Worm (Caenorhabditis elegans): Measurements from ENCODE around the gene hda-1.

DNA sequence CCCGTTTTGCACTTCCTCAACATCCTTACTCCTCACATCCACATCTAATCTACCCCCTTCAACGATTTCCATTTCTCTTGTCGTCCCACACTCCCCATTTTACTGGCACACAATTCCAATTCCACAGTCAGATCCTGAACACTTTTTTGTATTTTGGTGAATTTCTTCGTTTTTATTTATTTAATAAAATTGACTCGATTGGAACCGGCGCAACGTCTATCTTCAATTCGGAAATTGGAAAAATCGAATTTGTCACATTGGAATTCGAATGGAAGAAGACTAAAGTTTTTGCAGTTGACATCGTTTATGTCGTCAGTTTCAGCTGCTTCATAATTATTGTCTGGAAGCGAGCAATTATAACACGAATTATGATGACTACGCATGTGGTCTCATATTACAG, 2.0 kb downstream of the hda-1 start:
- TF ChIP-seq aly-2 (tag; optimal IDR thresholded peaks at IDR 0.05), result no peak
- no peak for TF ChIP-seq nhr-237 (tag; optimal IDR thresholded peaks at IDR 0.05)
- TF ChIP-seq pqm-1 (tag; optimal IDR thresholded peaks at IDR 0.05), result no peak
- TF ChIP-seq egl-27 (tag; optimal IDR thresholded peaks at IDR 0.05), result no peak
- TF ChIP-seq daf-12 (tag; optimal IDR thresholded peaks at IDR 0.05), result no peak

All from whole organism, L3 larva.